Fruit fly (Drosophila melanogaster): ENCODE results near the gene mRpL2.

The mRpL2 gene

DNA sequence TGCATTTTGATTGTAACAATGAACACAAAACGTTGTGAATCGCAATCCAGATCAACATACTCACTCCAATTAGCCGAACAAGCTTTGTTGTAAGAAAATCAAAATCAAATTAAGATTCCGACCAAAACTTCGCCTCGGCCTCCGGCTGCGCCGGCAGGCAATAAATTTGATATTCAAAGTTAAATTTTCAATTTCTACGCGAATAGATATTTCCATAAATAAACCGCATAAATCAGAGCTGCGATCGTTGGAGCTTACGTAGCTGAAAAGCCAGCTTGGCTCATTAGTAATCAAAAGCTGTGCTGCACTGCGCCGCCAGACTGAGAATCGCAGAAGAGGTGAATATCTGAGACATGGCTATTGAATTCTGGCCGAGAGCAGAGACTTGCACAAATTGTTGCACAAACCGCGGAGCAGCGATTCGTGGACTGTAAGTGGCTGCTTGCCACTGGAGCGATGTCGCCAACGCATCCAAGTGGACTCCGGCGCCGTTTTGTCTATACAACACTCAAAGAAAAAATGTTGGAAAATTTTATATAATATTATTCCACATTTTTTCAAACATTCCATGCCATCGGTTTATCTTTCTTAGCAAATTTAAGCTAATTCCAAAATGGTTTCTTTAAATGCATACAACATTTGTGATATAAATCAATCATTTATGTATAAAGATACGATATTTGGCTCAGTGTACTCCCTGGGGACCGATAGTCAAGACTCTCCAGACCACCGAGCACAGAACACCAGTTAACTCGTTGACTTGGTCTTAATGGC, 28.0 kb downstream of the mRpL2 start (continued):
- TF ChIP-seq ab (GFP tag; optimal IDR thresholded peaks at IDR 0.05) (no peak), pb (GFP tag; optimal IDR thresholded peaks at IDR 0.05) (no peak), dmrt11E (tag; optimal IDR thresholded peaks at IDR 0.05) (peak; percentile 24), CG8765 (GFP tag; IDR thresholded peaks at IDR 0.05) (no peak), fd102C (GFP tag; optimal IDR thresholded peaks at IDR 0.05) (no peak), CG17186 (GFP tag; optimal IDR thresholded peaks at IDR 0.05) (no peak), croc (GFP tag; conservative IDR thresholded peaks at IDR 0.05) (0 out of 3 replicates have a peak, but pooled peaks have one; percentile 13), phol (tag; optimal IDR thresholded peaks at IDR 0.05) (peak; percentile 65), ems (GFP tag; optimal IDR thresholded peaks at IDR 0.05) (peak; percentile 3), repo (GFP tag; optimal IDR thresholded peaks at IDR 0.05) (no peak), CG6791 (GFP tag; IDR thresholded peaks at IDR 0.05; ENCODE audit: partially characterized antibody) (no peak), Neu2 (GFP tag; optimal IDR thresholded peaks at IDR 0.05; ENCODE audit: borderline replicate concordance) (no peak), prd (optimal IDR thresholded peaks at IDR 0.05) (no peak), prd (GFP tag; IDR thresholded peaks at IDR 0.05) (peak; percentile 56; the same call in 2 of the 3 replicates), CG33213 (GFP tag; optimal IDR thresholded peaks at IDR 0.05) (no peak), CG2712 (tag; optimal IDR thresholded peaks at IDR 0.05) (peak; percentile 70), pita (GFP tag; optimal IDR thresholded peaks at IDR 0.05) (no peak), CG14965 (GFP tag; optimal IDR thresholded peaks at IDR 0.05; ENCODE audit: borderline replicate concordance) (no peak), en (GFP tag; optimal IDR thresholded peaks at IDR 0.05) (no peak), CG12391 (tag; optimal IDR thresholded peaks at IDR 0.05) (no peak), Doc2 (GFP tag; IDR thresholded peaks at IDR 0.05) (no peak), lola (GFP tag; optimal IDR thresholded peaks at IDR 0.05) (peak in 1 of 3 experiments; percentile 48), CG7271 (tag; optimal IDR thresholded peaks at IDR 0.05) (no peak), Blimp-1 (GFP tag; optimal IDR thresholded peaks at IDR 0.05) (peak; percentile 81), CG3995 (GFP tag; optimal IDR thresholded peaks at IDR 0.05) (no peak), sc (optimal IDR thresholded peaks at IDR 0.05) (no peak), sc (GFP tag; optimal IDR thresholded peaks at IDR 0.05) (peak; percentile 41), Fer1 (GFP tag; optimal IDR thresholded peaks at IDR 0.05) (no peak), yki (optimal IDR thresholded peaks at IDR 0.05) (no peak), CG2889 (GFP tag; IDR thresholded peaks at IDR 0.05) (no peak), Hmr (GFP tag; optimal IDR thresholded peaks at IDR 0.05) (no peak), toy (GFP tag; IDR thresholded peaks at IDR 0.05) (no peak), gt (GFP tag; IDR thresholded peaks at IDR 0.05) (no peak), Hr78 (GFP tag; optimal IDR thresholded peaks at IDR 0.05) (no peak), HHEX (GFP tag; optimal IDR thresholded peaks at IDR 0.05) (peak; percentile 35), CG9797 (GFP tag; optimal IDR thresholded peaks at IDR 0.05) (no peak), knrl (GFP tag; IDR thresholded peaks at IDR 0.05; ENCODE audit: partially characterized antibody) (no peak), CG4424 (GFP tag; optimal IDR thresholded peaks at IDR 0.05) (peak; percentile 47), jing (GFP tag; optimal IDR thresholded peaks at IDR 0.05) (no peak), lmd (GFP tag; IDR thresholded peaks at IDR 0.05) (peak; percentile 47; the same call in 1 of the 2 replicates), CG5245 (GFP tag; optimal IDR thresholded peaks at IDR 0.05) (peak; percentile 18), ewg (GFP tag; optimal IDR thresholded peaks at IDR 0.05) (peak; percentile 5), Mrtf (GFP tag; IDR thresholded peaks at IDR 0.05) (no peak), otp (GFP tag; IDR thresholded peaks at IDR 0.05) (no peak), CTCF (GFP tag; optimal IDR thresholded peaks at IDR 0.05) (no peak), Drgx (GFP tag; IDR thresholded peaks at IDR 0.05) (peak; percentile 74), lab (GFP tag; optimal IDR thresholded peaks at IDR 0.05) (peak; percentile 55), H15 (GFP tag; IDR thresholded peaks at IDR 0.05) (no peak), YL-1 (GFP tag; optimal IDR thresholded peaks at IDR 0.05) (no peak), GATAe (GFP tag; conservative IDR thresholded peaks at IDR 0.05) (no peak)

Data from whole organism, embryonic.